Fruit fly (Drosophila melanogaster) Kc167 (cell line): ENCODE measurements around the gene Pgd.

Experiments
- Myc ChIP-seq: fragments of >200 bp; optimal IDR thresholded peaks from 2 replicates; lab custom pipeline; 2017; ENCODE audit warnings: missing external identifiers
- Sin3A ChIP-seq: fragments of >200 bp; optimal IDR thresholded peaks from 2 replicates; lab custom pipeline; 2018; ENCODE audit warnings: missing external identifiers
- h ChIP-seq: fragments of >200 bp; optimal IDR thresholded peaks from 3 replicates; lab custom pipeline; 2018; ENCODE audit warnings: missing external identifiers
- insv ChIP-seq: fragments of >200 bp; optimal IDR thresholded peaks from 3 replicates; lab custom pipeline; 2018; ENCODE audit warnings: missing external identifiers
- psq ChIP-seq: fragments of >200 bp; optimal IDR thresholded peaks from 2 replicates; lab custom pipeline; 2017; ENCODE audit warnings: missing external identifiers
- ttk ChIP-seq: sonication (Bioruptor generic); optimal IDR thresholded peaks from 2 replicates; lab custom pipeline; 2017; ENCODE audit warnings: missing external identifiers

Pgd gene

dm6 chrX:2194208-2195094, 49.5 kb downstream of the Pgd start:
- no peak for TF ChIP-seq psq (lab: Kevin White, UChicago)
- no peak for TF ChIP-seq h (lab: Kevin White, UChicago)
- TF ChIP-seq Sin3A (lab: Kevin White, UChicago) = no peak
- TF ChIP-seq ttk (lab: Kevin White, UChicago) = no peak
- TF ChIP-seq Myc (lab: Kevin White, UChicago) = no peak
- TF ChIP-seq insv = no peak

dm6 chrX:2196086-2196732, 51.3 kb downstream of the Pgd start:
- TF ChIP-seq insv (no peak), Myc (lab: Kevin White, UChicago) (no peak), psq (lab: Kevin White, UChicago) (no peak), ttk (lab: Kevin White, UChicago) (no peak), Sin3A (lab: Kevin White, UChicago) (no peak), h (lab: Kevin White, UChicago) (no peak)

- TF ChIP-seq insv (no peak), Myc (lab: Kevin White, UChicago) (no peak), psq (lab: Kevin White, UChicago) (no peak), Sin3A (lab: Kevin White, UChicago) (no peak), h (lab: Kevin White, UChicago) (no peak), ttk (lab: Kevin White, UChicago) (no peak)
Observed at dm6 chrX:2197414-2198271, 52.7 kb downstream of the Pgd start.
